Worm (Caenorhabditis elegans): Measurements from ENCODE around the gene skpo-3.

skpo-3 gene

DNA sequence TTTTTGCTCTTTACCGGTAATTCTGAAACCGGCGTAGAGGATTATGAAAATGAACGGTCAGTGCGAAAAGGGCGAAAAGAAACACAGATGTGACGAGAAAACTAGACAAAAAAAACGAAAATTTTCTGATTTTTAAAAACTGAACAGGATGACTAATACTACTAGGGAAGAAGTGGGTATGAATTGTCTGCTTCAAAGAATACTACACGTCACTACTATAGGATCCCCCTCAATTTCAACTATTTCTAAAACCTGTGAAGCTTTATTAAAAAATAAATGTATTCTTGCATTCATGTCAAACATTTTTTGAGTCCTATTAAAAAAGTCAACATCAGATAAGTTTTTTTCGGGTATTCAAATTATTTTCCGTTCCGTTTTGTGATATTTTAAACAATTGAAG is 21.6 kb upstream of the skpo-3 start:
- TF ChIP-seq F39B2.1 (GFP tag; IDR thresholded peaks at IDR 0.05) (no peak), lin-54 (GFP tag; optimal IDR thresholded peaks at IDR 0.05) (no peak), ztf-28 (GFP tag; IDR thresholded peaks at IDR 0.05) (no peak), F52B5.7 (tag; optimal IDR thresholded peaks at IDR 0.05) (no peak), xnd-1 (tag; optimal IDR thresholded peaks at IDR 0.05) (no peak), aptf-2 (GFP tag; conservative IDR thresholded peaks at IDR 0.05) (no peak), F33H1.4 (GFP tag; IDR thresholded peaks at IDR 0.05) (no peak), B0336.3 (GFP tag; IDR thresholded peaks at IDR 0.05) (no peak), F10E7.11 (tag; optimal IDR thresholded peaks at IDR 0.05) (no peak)

DNA sequence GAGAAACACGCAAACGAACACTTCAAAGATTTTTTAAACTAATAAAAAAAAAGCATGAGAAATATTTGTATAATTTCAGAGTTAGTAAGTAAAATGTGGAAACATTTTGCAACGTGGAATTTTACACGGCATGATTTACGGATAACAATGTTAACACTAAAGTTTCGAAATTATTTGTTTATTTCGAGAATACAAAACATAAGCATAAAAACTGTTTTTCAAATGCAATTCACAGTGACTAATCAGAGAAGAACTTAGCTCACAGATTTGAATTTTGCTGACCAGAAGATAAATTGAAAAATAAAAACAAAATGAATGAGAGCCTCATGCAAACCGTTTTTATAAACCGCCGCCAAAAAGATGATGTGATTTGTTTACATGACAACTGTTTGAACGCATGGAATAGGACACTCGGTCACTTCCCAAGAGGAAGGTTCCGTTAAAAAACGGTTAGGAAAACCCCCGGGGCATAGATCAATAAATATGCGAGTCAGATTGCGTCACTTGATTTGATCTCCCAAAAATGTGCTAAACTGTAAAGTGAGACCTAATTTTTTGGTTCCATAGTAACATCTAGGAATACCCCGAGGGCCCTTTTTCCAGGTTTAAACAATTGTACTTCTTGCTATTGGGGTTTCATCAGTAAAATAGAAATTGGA is 19.7 kb upstream of the skpo-3 start, which contains the start of gene clh-3:
Gene clh-3, minus strand, starts transcription at position 51 of the 659 bp plus-strand sequence.
- no peak for TF ChIP-seq egrh-3 (GFP tag; IDR thresholded peaks at IDR 0.05)
- no peak for TF ChIP-seq D2030.7 (GFP tag; IDR thresholded peaks at IDR 0.05)
- peak; percentile 99 for TF ChIP-seq aptf-2 (GFP tag; conservative IDR thresholded peaks at IDR 0.05)
- TF ChIP-seq madf-6 (GFP tag; IDR thresholded peaks at IDR 0.05): peak; percentile 60
- no peak for TF ChIP-seq madf-3 (GFP tag; IDR thresholded peaks at IDR 0.05)
- no peak for TF ChIP-seq Y56A3A.18 (GFP tag; IDR thresholded peaks at IDR 0.05)
- TF ChIP-seq attf-3 (GFP tag; conservative IDR thresholded peaks at IDR 0.05): no peak
- TF ChIP-seq athp-1 (tag; optimal IDR thresholded peaks at IDR 0.05): no peak
- peak; percentile 61 for TF ChIP-seq efl-1 (GFP tag; optimal IDR thresholded peaks at IDR 0.05)
- TF ChIP-seq ztf-3 (GFP tag; optimal IDR thresholded peaks at IDR 0.05): no peak
- TF ChIP-seq madf-8 (GFP tag; conservative IDR thresholded peaks at IDR 0.05): peak; percentile 36

DNA sequence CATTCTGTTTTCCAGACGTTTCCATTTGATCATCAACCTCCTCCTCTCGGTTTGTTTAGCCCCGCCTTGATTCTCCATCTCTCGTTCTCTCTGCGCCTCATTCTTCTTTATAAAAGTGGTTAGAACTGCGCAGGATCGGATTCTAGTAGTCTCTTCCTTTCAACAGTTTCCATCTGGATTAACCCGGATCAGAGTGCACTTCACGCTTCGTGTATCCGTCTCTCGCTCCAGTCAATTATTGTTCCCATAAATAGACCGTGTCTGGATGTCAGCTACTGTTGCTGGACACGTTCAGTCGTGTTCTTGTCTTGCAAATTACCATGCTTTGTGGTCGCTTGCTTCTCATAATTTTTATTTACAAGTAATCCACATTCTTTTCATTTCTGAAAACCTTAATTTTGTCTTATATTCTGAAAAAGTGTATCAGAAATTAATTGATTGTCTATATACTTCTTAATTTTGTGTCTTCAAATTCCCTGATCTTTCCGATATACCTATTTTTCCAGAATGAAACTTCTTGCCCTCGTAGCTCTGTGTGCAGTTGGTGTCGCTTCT is 17.0 kb upstream of the skpo-3 start, which contains the start of gene F32A5.4:
Gene F32A5.4, plus strand, starts transcription at position 505 of the 555 bp plus-strand sequence.
- TF ChIP-seq rpc-1 (optimal IDR thresholded peaks at IDR 0.05): no peak
- no peak for TF ChIP-seq rpc-1 (tag; optimal IDR thresholded peaks at IDR 0.05)
- peak; percentile 62 for TF ChIP-seq ama-1 (optimal IDR thresholded peaks at IDR 0.05)
- TF ChIP-seq ama-1 (GFP tag; optimal IDR thresholded peaks at IDR 0.05): no peak
- 0 out of 2 replicates have a peak, but pooled peaks have one; percentile 37 for TF ChIP-seq hsf-1 (GFP tag; IDR thresholded peaks at IDR 0.05)

DNA sequence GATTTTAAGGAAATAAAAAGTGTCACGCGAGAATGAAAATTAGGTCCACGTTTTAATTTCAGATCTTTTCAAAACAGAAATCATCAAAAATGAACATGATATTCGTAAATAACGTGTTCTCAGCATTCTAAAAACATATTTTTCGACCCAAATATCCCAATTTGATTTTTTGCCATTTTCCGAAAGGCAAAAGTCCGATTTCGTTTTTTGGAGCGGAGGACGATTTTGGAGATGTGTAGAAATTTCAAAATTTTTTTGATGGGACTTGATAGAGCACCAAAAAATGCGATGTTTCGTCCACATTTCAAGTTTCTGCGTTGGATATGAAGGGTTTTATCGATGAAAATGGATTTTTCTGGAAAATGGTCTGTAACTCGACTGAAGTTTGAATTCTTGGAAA is 15.0 kb upstream of the skpo-3 start:
- no peak for TF ChIP-seq snpc-3.4 (tag; optimal IDR thresholded peaks at IDR 0.05)
- TF ChIP-seq zim-3 (tag; optimal IDR thresholded peaks at IDR 0.05): no peak

DNA sequence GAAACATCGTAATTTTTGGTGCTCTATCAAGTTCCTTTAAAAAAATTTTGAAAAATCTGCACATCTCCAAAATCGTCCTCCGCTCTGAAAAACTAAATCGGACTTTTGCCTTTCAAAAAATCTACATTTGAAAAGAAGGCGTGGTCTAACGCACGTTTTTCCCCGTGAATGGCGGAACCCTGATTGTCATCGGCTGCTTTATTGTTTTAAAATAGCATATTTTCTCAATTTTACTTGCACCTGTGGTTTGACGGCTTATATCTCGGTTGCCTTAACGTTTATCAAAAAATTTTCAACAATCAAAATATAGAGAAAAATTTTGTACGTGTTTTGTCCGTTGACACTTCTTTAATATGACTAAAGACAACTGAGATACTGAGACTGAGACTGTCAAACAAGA is 13.7 kb upstream of the skpo-3 start:
- no peak for TF ChIP-seq hsf-1 (GFP tag; IDR thresholded peaks at IDR 0.05)
- no peak for TF ChIP-seq rec-8 (tag; optimal IDR thresholded peaks at IDR 0.05)
- TF ChIP-seq Y95B8A.8 (GFP tag; IDR thresholded peaks at IDR 0.05): no peak
- peak; percentile 89 for TF ChIP-seq snpc-1.1 (tag; optimal IDR thresholded peaks at IDR 0.05; ENCODE audit: insufficient read depth)
- TF ChIP-seq lin-40 (tag; optimal IDR thresholded peaks at IDR 0.05): no peak
- no peak for TF ChIP-seq F52B5.7 (tag; optimal IDR thresholded peaks at IDR 0.05)
- TF ChIP-seq snpc-4 (GFP tag; optimal IDR thresholded peaks at IDR 0.05): peak; percentile 81
- TF ChIP-seq snpc-4 (tag; optimal IDR thresholded peaks at IDR 0.05): peak; percentile 90 to 93 (median 91)
- no peak for TF ChIP-seq ceh-27 (GFP tag; optimal IDR thresholded peaks at IDR 0.05)
- TF ChIP-seq him-1 (tag; optimal IDR thresholded peaks at IDR 0.05): peak; percentile 35
- TF ChIP-seq egl-18 (GFP tag; IDR thresholded peaks at IDR 0.05): no peak
- TF ChIP-seq Y56A3A.18 (GFP tag; IDR thresholded peaks at IDR 0.05): no peak
- no peak for TF ChIP-seq ekl-4 (GFP tag; IDR thresholded peaks at IDR 0.05)
- TF ChIP-seq madf-8 (GFP tag; conservative IDR thresholded peaks at IDR 0.05): no peak
- TF ChIP-seq nhr-90 (tag; optimal IDR thresholded peaks at IDR 0.05): no peak
- peak; percentile 76 for TF ChIP-seq hmg-1.2 (GFP tag; IDR thresholded peaks at IDR 0.05)
- TF ChIP-seq T26A5.8 (tag; optimal IDR thresholded peaks at IDR 0.05): no peak
- no peak for TF ChIP-seq efl-1 (GFP tag; optimal IDR thresholded peaks at IDR 0.05)
- TF ChIP-seq zfh-2 (GFP tag; conservative IDR thresholded peaks at IDR 0.05): no peak
- no peak for TF ChIP-seq sea-2 (GFP tag; IDR thresholded peaks at IDR 0.05)
- no peak for TF ChIP-seq ceh-91 (GFP tag; IDR thresholded peaks at IDR 0.05)

Measured in whole organism, young adult.